Fruit fly (Drosophila melanogaster) whole organism, wandering third instar larva: ENCODE data around the gene CG10222.

ENCODE experiments used
- Abd-B ChIP-seq: fragments of >200 bp; optimal IDR thresholded peaks from 2 replicates; lab custom pipeline; 2017; ENCODE audit warnings: missing biosample characterization, missing genetic modification characterization
- Hnf4 ChIP-seq: fragments of 200-800 bp; sonication (Bioruptor generic); optimal IDR thresholded peaks from 2 replicates; lab custom pipeline; 2016; ENCODE audit warnings: missing biosample characterization, mild to moderate bottlenecking, missing genetic modification characterization
- Hr78 ChIP-seq: fragments of >200 bp; optimal IDR thresholded peaks from 2 replicates; lab custom pipeline; 2017; ENCODE audit warnings: missing biosample characterization, missing genetic modification characterization
- N ChIP-seq: fragments of >200 bp; optimal IDR thresholded peaks from 2 replicates; lab custom pipeline; 2018; ENCODE audit warnings: missing biosample characterization, missing external identifiers, missing genetic modification characterization
- Rel ChIP-seq, 2 experiments: fragments of 200-800 bp; sonication (Bioruptor generic) in 1 of 2; optimal IDR thresholded peaks; 2 replicates in 1 of 2; 3 replicates in 1 of 2; lab custom pipeline; 2016 to 2019; ENCODE audit warnings: mild to moderate bottlenecking in 2 of 2, missing biosample characterization in 2 of 2, missing genetic modification characterization in 2 of 2, moderate library complexity in 1 of 2
- Sp1 ChIP-seq: fragments of 200-800 bp; sonication (Bioruptor generic); optimal IDR thresholded peaks from 3 replicates; lab custom pipeline; 2019; ENCODE audit warnings: missing biosample characterization, mild to moderate bottlenecking, missing genetic modification characterization, moderate library complexity
- brk ChIP-seq: fragments of 200-800 bp; sonication (Bioruptor generic); optimal IDR thresholded peaks from 2 replicates; lab custom pipeline; 2016; ENCODE audit warnings: missing biosample characterization, mild to moderate bottlenecking, missing genetic modification characterization
- ey ChIP-seq: fragments of 200-800 bp; sonication (Bioruptor generic); optimal IDR thresholded peaks from 2 replicates; lab custom pipeline; 2016; ENCODE audit warnings: missing biosample characterization, missing genetic modification characterization
- h ChIP-seq: fragments of 200-800 bp; sonication (Bioruptor generic); optimal IDR thresholded peaks from 3 replicates; lab custom pipeline; 2016; ENCODE audit warnings: missing biosample characterization, mild to moderate bottlenecking, missing genetic modification characterization
- jim ChIP-seq: fragments of 175-275, 200-325 bp; sonication (Bioruptor generic); optimal IDR thresholded peaks from 2 replicates; lab custom pipeline; 2016; ENCODE audit warnings: missing biosample characterization, mild to moderate bottlenecking, missing genetic modification characterization
- pan ChIP-seq: fragments of >200 bp; optimal IDR thresholded peaks from 2 replicates; lab custom pipeline; 2017
- psq ChIP-seq: fragments of 200-800 bp; sonication (Bioruptor generic); optimal IDR thresholded peaks from 3 replicates; lab custom pipeline; 2017; ENCODE audit warnings: missing biosample characterization, mild to moderate bottlenecking, missing genetic modification characterization, moderate library complexity
- usp ChIP-seq: fragments of >200 bp; optimal IDR thresholded peaks from 2 replicates; lab custom pipeline; 2017; ENCODE audit warnings: missing biosample characterization, missing genetic modification characterization
- woc ChIP-seq: sonication (Bioruptor generic); optimal IDR thresholded peaks from 2 replicates; lab custom pipeline; 2016; ENCODE audit warnings: missing biosample characterization, mild to moderate bottlenecking, missing genetic modification characterization

- TF ChIP-seq pan = no peak
- TF ChIP-seq Hr78 (GFP tag; lab: Kevin White, UChicago) = no peak
- TF ChIP-seq Abd-B = no peak
- no peak for TF ChIP-seq N (GFP tag; lab: Kevin White, UChicago)
- TF ChIP-seq ey (GFP tag; lab: Kevin White, UChicago) = no peak
- no peak for TF ChIP-seq jim (GFP tag; lab: Kevin White, UChicago)
- no peak for TF ChIP-seq psq
- TF ChIP-seq brk (GFP tag; lab: Kevin White, UChicago) = no peak
- no peak for TF ChIP-seq usp (GFP tag; lab: Kevin White, UChicago)
- TF ChIP-seq h (GFP tag; lab: Kevin White, UChicago) = no peak
- TF ChIP-seq Sp1 (GFP tag; lab: Kevin White, UChicago) = no peak
- TF ChIP-seq woc = no peak
- TF ChIP-seq Hnf4 = no peak
- TF ChIP-seq Rel (GFP tag; optimal IDR thresholded peaks at IDR 0.05; lab: Kevin White, UChicago) = no peak
- no peak for TF ChIP-seq Rel (tag; optimal IDR thresholded peaks at IDR 0.05; lab: Kevin White, UChicago)
These were observed 24.6 kb downstream of the CG10222 start, which contains the start of gene CG10171 for dm6 chr3L:13387608-13388007.
